Fruit fly (Drosophila melanogaster): ENCODE measurements around the gene RpL14.

RpL14 gene

dm6 chr3L:8584086-8584485 lies 16.7 kb upstream of the RpL14 start:
- TF ChIP-seq psq (optimal IDR thresholded peaks at IDR 0.05) (no peak), pan (optimal IDR thresholded peaks at IDR 0.05) (no peak), Dll (optimal IDR thresholded peaks at IDR 0.05) (no peak), EcR (GFP tag; optimal IDR thresholded peaks at IDR 0.05) (no peak), usp (GFP tag; optimal IDR thresholded peaks at IDR 0.05) (no peak), CG8478 (optimal IDR thresholded peaks at IDR 0.05) (no peak)

- no peak for TF ChIP-seq pan (optimal IDR thresholded peaks at IDR 0.05)
- peak; percentile 46 for TF ChIP-seq Dll (optimal IDR thresholded peaks at IDR 0.05)
Measured at dm6 chr3L:8603880-8604692, 3.3 kb downstream of the RpL14 start, which contains the start of the genes CG5989 and CG6282. Gene CG5989, minus strand, starts transcription at chr3L:8604149. Gene CG6282, plus strand, starts transcription at chr3L:8604657.

dm6 chr3L:8607449-8607848 lies 6.6 kb downstream of the RpL14 start:
- TF ChIP-seq CG8478 (optimal IDR thresholded peaks at IDR 0.05) = no peak
- no peak for TF ChIP-seq psq (optimal IDR thresholded peaks at IDR 0.05)

dm6 chr3L:8616935-8617334 lies 16.1 kb downstream of the RpL14 start, which contains the start of gene S-Lap1:
Gene S-Lap1, plus strand, starts transcription at chr3L:8617235.
- TF ChIP-seq EcR (GFP tag; optimal IDR thresholded peaks at IDR 0.05) (no peak), Dll (optimal IDR thresholded peaks at IDR 0.05) (no peak), usp (GFP tag; optimal IDR thresholded peaks at IDR 0.05) (no peak), psq (optimal IDR thresholded peaks at IDR 0.05) (no peak), CG8478 (optimal IDR thresholded peaks at IDR 0.05) (no peak), pan (optimal IDR thresholded peaks at IDR 0.05) (no peak)

- TF ChIP-seq pan (optimal IDR thresholded peaks at IDR 0.05) (no peak), CG8478 (optimal IDR thresholded peaks at IDR 0.05) (no peak)
Measured at dm6 chr3L:8619588-8619987, 18.8 kb downstream of the RpL14 start, which contains the start of gene S-Lap2. Gene S-Lap2, plus strand, starts transcription at chr3L:8619888.

- TF ChIP-seq usp (GFP tag; optimal IDR thresholded peaks at IDR 0.05) (no peak), psq (optimal IDR thresholded peaks at IDR 0.05) (no peak), CG8478 (optimal IDR thresholded peaks at IDR 0.05) (no peak), EcR (GFP tag; optimal IDR thresholded peaks at IDR 0.05) (no peak), Dll (optimal IDR thresholded peaks at IDR 0.05) (no peak), pan (optimal IDR thresholded peaks at IDR 0.05) (no peak)
Measured at dm6 chr3L:8621465-8621864, 20.7 kb downstream of the RpL14 start.

dm6 chr3L:8623702-8624421 lies 23.1 kb downstream of the RpL14 start, which contains the start of the genes GAPsec and Zasp66:
Gene GAPsec, minus strand, starts transcription at chr3L:8623901.
Gene Zasp66, plus strand, starts transcription at chr3L:8624371.
- TF ChIP-seq Dll (optimal IDR thresholded peaks at IDR 0.05) (no peak), psq (optimal IDR thresholded peaks at IDR 0.05) (no peak), CG8478 (optimal IDR thresholded peaks at IDR 0.05) (no peak), EcR (GFP tag; optimal IDR thresholded peaks at IDR 0.05) (no peak), usp (GFP tag; optimal IDR thresholded peaks at IDR 0.05) (no peak), pan (optimal IDR thresholded peaks at IDR 0.05) (no peak)

- TF ChIP-seq CG8478 (optimal IDR thresholded peaks at IDR 0.05) (no peak), usp (GFP tag; optimal IDR thresholded peaks at IDR 0.05) (no peak), Dll (optimal IDR thresholded peaks at IDR 0.05) (no peak), EcR (GFP tag; optimal IDR thresholded peaks at IDR 0.05) (no peak), psq (optimal IDR thresholded peaks at IDR 0.05) (no peak), pan (optimal IDR thresholded peaks at IDR 0.05) (no peak)
Measured at dm6 chr3L:8627839-8628827, 27.3 kb downstream of the RpL14 start.

- no peak for TF ChIP-seq psq (optimal IDR thresholded peaks at IDR 0.05)
- TF ChIP-seq Dll (optimal IDR thresholded peaks at IDR 0.05) = no peak
- no peak for TF ChIP-seq usp (GFP tag; optimal IDR thresholded peaks at IDR 0.05)
- no peak for TF ChIP-seq CG8478 (optimal IDR thresholded peaks at IDR 0.05)
- no peak for TF ChIP-seq EcR (GFP tag; optimal IDR thresholded peaks at IDR 0.05)
- TF ChIP-seq pan (optimal IDR thresholded peaks at IDR 0.05) = no peak
Measured at dm6 chr3L:8628964-8629363, 28.2 kb downstream of the RpL14 start.

- TF ChIP-seq EcR (GFP tag; optimal IDR thresholded peaks at IDR 0.05) (no peak), psq (optimal IDR thresholded peaks at IDR 0.05) (no peak), pan (optimal IDR thresholded peaks at IDR 0.05) (no peak), CG8478 (optimal IDR thresholded peaks at IDR 0.05) (no peak), usp (GFP tag; optimal IDR thresholded peaks at IDR 0.05) (no peak), Dll (optimal IDR thresholded peaks at IDR 0.05) (no peak)
Measured at dm6 chr3L:8629701-8630343, 29.0 kb downstream of the RpL14 start.

All from whole organism.